Fruit fly (Drosophila melanogaster) whole organism, embryonic: ENCODE results near the gene CG4991.

Source experiments
- Ada2b ChIP-seq: fragments of 200-800 bp; sonication (Bioruptor generic); IDR thresholded peaks from 2 replicates; pipeline ENCODE4 v1.3.6; 2022; ENCODE audit warnings: missing biosample characterization, missing genetic modification characterization
- Atf3 ChIP-seq: fragments of 200-800 bp; sonication (Bioruptor generic); optimal IDR thresholded peaks from 3 replicates; lab custom pipeline; 2016; ENCODE audit warnings: missing biosample characterization, missing genetic modification characterization
- B-H1 ChIP-seq: fragments of 200-800 bp; sonication (Bioruptor generic); IDR thresholded peaks from 3 replicates; pipeline ENCODE4 v1.3.6; 2022; ENCODE audit warnings: missing biosample characterization, missing genetic modification characterization
- BEAF-32 ChIP-seq: fragments of 200-800 bp; sonication (Bioruptor generic); optimal IDR thresholded peaks from 3 replicates; lab custom pipeline; 2017; ENCODE audit warnings: missing biosample characterization, missing genetic modification characterization, mild to moderate bottlenecking, moderate library complexity, missing genetic modification reagents
- CG1024 ChIP-seq: fragments of 200-800 bp; sonication (Bioruptor generic); IDR thresholded peaks from 2 replicates; pipeline ENCODE4 v1.3.6; 2022; ENCODE audit warnings: missing biosample characterization, missing genetic modification characterization
- CG10654 ChIP-seq: fragments of 200-800 bp; sonication (Bioruptor generic); optimal IDR thresholded peaks from 2 replicates; lab custom pipeline; 2016; ENCODE audit warnings: missing biosample characterization, missing genetic modification characterization
- CG11696 ChIP-seq: fragments of 200-800 bp; sonication (Bioruptor generic); IDR thresholded peaks from 2 replicates; pipeline ENCODE4 v1.3.6; 2022; ENCODE audit warnings: missing biosample characterization, missing genetic modification characterization
- CG12299 ChIP-seq: fragments of 200-800 bp; sonication (Bioruptor generic); optimal IDR thresholded peaks from 2 replicates; lab custom pipeline; 2018; ENCODE audit warnings: missing biosample characterization, mild to moderate bottlenecking, missing genetic modification characterization
- CG1233 ChIP-seq: fragments of 200-800 bp; sonication (Bioruptor generic); optimal IDR thresholded peaks from 4 replicates; lab custom pipeline; 2018; ENCODE audit warnings: missing biosample characterization, mild to moderate bottlenecking, missing genetic modification characterization
- CG12659 ChIP-seq: fragments of 200-800 bp; sonication (Bioruptor generic); optimal IDR thresholded peaks from 3 replicates; lab custom pipeline; 2017; ENCODE audit warnings: mild to moderate bottlenecking, missing biosample characterization, missing genetic modification reagents, missing genetic modification characterization
- CG14014 ChIP-seq: fragments of 200-800 bp; sonication (Bioruptor generic); IDR thresholded peaks from 2 replicates; pipeline ENCODE4 v1.3.6; 2022; ENCODE audit warnings: missing biosample characterization, missing genetic modification characterization
- CG14441 ChIP-seq: fragments of 200-800 bp; sonication (Bioruptor generic); IDR thresholded peaks from 2 replicates; pipeline ENCODE4 v1.3.6; 2022; ENCODE audit warnings: missing biosample characterization, missing genetic modification characterization
- CG15479 ChIP-seq: fragments of 200-800 bp; sonication (Bioruptor generic); optimal IDR thresholded peaks from 3 replicates; lab custom pipeline; 2019; ENCODE audit warnings: missing biosample characterization, mild to moderate bottlenecking, missing genetic modification characterization, moderate library complexity
- CG15601 ChIP-seq: fragments of 200-800 bp; sonication (Bioruptor generic); optimal IDR thresholded peaks from 3 replicates; lab custom pipeline; 2019; ENCODE audit warnings: missing biosample characterization, mild to moderate bottlenecking, missing genetic modification characterization, moderate library complexity
- CG17328 ChIP-seq: fragments of 200-800 bp; sonication (Bioruptor generic); IDR thresholded peaks from 2 replicates; pipeline ENCODE4 v1.3.6; 2022; ENCODE audit warnings: missing biosample characterization, missing genetic modification characterization
- CG30431 ChIP-seq: fragments of 200-800 bp; sonication (Bioruptor generic); optimal IDR thresholded peaks from 2 replicates; lab custom pipeline; 2017; ENCODE audit warnings: missing biosample characterization, missing genetic modification characterization
- CG3281 ChIP-seq: fragments of 200-800 bp; sonication (Bioruptor generic); optimal IDR thresholded peaks from 3 replicates; lab custom pipeline; 2017; ENCODE audit warnings: missing biosample characterization, mild to moderate bottlenecking, missing genetic modification characterization
- CG33557 ChIP-seq: fragments of 200-800 bp; sonication (Bioruptor generic); optimal IDR thresholded peaks from 2 replicates; lab custom pipeline; 2019; ENCODE audit warnings: missing biosample characterization, mild to moderate bottlenecking, missing genetic modification characterization, moderate library complexity
- CG3995 ChIP-seq: fragments of 200-800 bp; sonication (Bioruptor generic); optimal IDR thresholded peaks from 3 replicates; lab custom pipeline; 2016; ENCODE audit warnings: missing biosample characterization, missing genetic modification characterization
- CG4282 ChIP-seq: fragments of 200-800 bp; sonication (Bioruptor generic); optimal IDR thresholded peaks from 2 replicates; lab custom pipeline; 2016; ENCODE audit warnings: missing biosample characterization, missing genetic modification characterization
- CG4617 ChIP-seq: fragments of 200-800 bp; sonication (Bioruptor generic); optimal IDR thresholded peaks from 3 replicates; lab custom pipeline; 2016; ENCODE audit warnings: missing biosample characterization, missing genetic modification characterization, borderline replicate concordance
- CG6683 ChIP-seq: fragments of 200-800 bp; sonication (Bioruptor generic); optimal IDR thresholded peaks from 2 replicates; lab custom pipeline; 2017; ENCODE audit warnings: missing biosample characterization, mild to moderate bottlenecking, missing genetic modification characterization, missing genetic modification reagents
- CG7745 ChIP-seq: fragments of 200-800 bp; sonication (Bioruptor generic); optimal IDR thresholded peaks from 2 replicates; lab custom pipeline; 2018; ENCODE audit warnings: missing biosample characterization, mild to moderate bottlenecking, missing genetic modification characterization, moderate library complexity
- CG8388 ChIP-seq: fragments of 200-800 bp; sonication (Bioruptor generic); optimal IDR thresholded peaks from 2 replicates; lab custom pipeline; 2019; ENCODE audit warnings: missing biosample characterization, mild to moderate bottlenecking, missing genetic modification characterization, moderate library complexity
- Deaf1 ChIP-seq: fragments of 200-800 bp; optimal IDR thresholded peaks from 3 replicates; lab custom pipeline; 2019; ENCODE audit warnings: missing biosample characterization, mild to moderate bottlenecking, missing genetic modification characterization, moderate library complexity
- Dll ChIP-seq: fragments of 200-800 bp; sonication (Bioruptor generic); IDR thresholded peaks from 4 replicates; pipeline ENCODE4 v1.3.6; 2022; ENCODE audit warnings: missing biosample characterization, missing genetic modification characterization; ENCODE audit not compliant: partially characterized antibody
- Doc3 ChIP-seq: fragments of 200-800 bp; sonication (Bioruptor generic); IDR thresholded peaks from 3 replicates; pipeline ENCODE4 v1.3.6; 2022; ENCODE audit warnings: missing biosample characterization, missing genetic modification characterization; ENCODE audit not compliant: partially characterized antibody
- HHEX ChIP-seq: fragments of 200-800 bp; sonication (Bioruptor generic); optimal IDR thresholded peaks from 3 replicates; lab custom pipeline; 2017; ENCODE audit warnings: missing biosample characterization, mild to moderate bottlenecking, missing genetic modification characterization, missing genetic modification reagents
- HmgD ChIP-seq: fragments of 200-800 bp; sonication (Bioruptor generic); optimal IDR thresholded peaks from 3 replicates; lab custom pipeline; 2016; ENCODE audit warnings: missing biosample characterization, missing genetic modification characterization
- Lhr ChIP-seq: fragments of 200-800 bp; sonication (Bioruptor generic); optimal IDR thresholded peaks from 3 replicates; lab custom pipeline; 2017; ENCODE audit warnings: mild to moderate bottlenecking, missing biosample characterization, missing genetic modification reagents, missing genetic modification characterization
- Mad ChIP-seq: fragments of 200-800 bp; sonication (Bioruptor generic); optimal IDR thresholded peaks from 2 replicates; lab custom pipeline; 2016; ENCODE audit warnings: missing biosample characterization, missing genetic modification characterization
- Rfx ChIP-seq: fragments of 200-800 bp; sonication (Bioruptor generic); IDR thresholded peaks from 2 replicates; pipeline ENCODE4 v1.3.6; 2022; ENCODE audit warnings: missing biosample characterization, missing genetic modification characterization
- Sin3A ChIP-seq: fragments of >200 bp; optimal IDR thresholded peaks from 2 replicates; lab custom pipeline; 2018
- aop ChIP-seq: fragments of 200-800 bp; sonication (Bioruptor generic); IDR thresholded peaks from 2 replicates; pipeline ENCODE4 v1.3.6; 2022; ENCODE audit warnings: missing biosample characterization, missing genetic modification characterization
- caup ChIP-seq: fragments of 200-800 bp; sonication (Bioruptor generic); optimal IDR thresholded peaks from 3 replicates; lab custom pipeline; 2017; ENCODE audit warnings: missing biosample characterization, mild to moderate bottlenecking, missing genetic modification characterization, moderate library complexity; ENCODE audit not compliant: severe bottlenecking
- fd64A ChIP-seq: fragments of 200-800 bp; sonication (Bioruptor generic); optimal IDR thresholded peaks from 3 replicates; lab custom pipeline; 2018; ENCODE audit warnings: missing biosample characterization, mild to moderate bottlenecking, missing genetic modification characterization
- ftz-f1 ChIP-seq: fragments of 200-800 bp; sonication (Bioruptor generic); optimal IDR thresholded peaks from 2 replicates; lab custom pipeline; 2016; ENCODE audit warnings: missing biosample characterization, missing genetic modification characterization
- gcm2 ChIP-seq: fragments of 200-800 bp; sonication (Bioruptor generic); optimal IDR thresholded peaks from 2 replicates; lab custom pipeline; 2016; ENCODE audit warnings: missing biosample characterization, missing genetic modification characterization
- hth ChIP-seq: fragments of >200 bp; optimal IDR thresholded peaks from 2 replicates; lab custom pipeline; 2017; ENCODE audit warnings: inconsistent platforms
- inv ChIP-seq: fragments of 200-800 bp; sonication (Bioruptor generic); IDR thresholded peaks from 2 replicates; pipeline ENCODE4 v1.3.6; 2022; ENCODE audit warnings: missing biosample characterization, missing genetic modification characterization; ENCODE audit not compliant: partially characterized antibody
- jing ChIP-seq: fragments of 200-800 bp; sonication (Bioruptor generic); optimal IDR thresholded peaks from 2 replicates; lab custom pipeline; 2018; ENCODE audit warnings: missing biosample characterization, mild to moderate bottlenecking, missing genetic modification characterization
- klu ChIP-seq: fragments of 200-800 bp; sonication (Bioruptor generic); IDR thresholded peaks from 2 replicates; pipeline ENCODE4 v1.3.6; 2022; ENCODE audit warnings: missing biosample characterization, missing genetic modification characterization
- luna ChIP-seq: fragments of 200-800 bp; sonication (Bioruptor generic); optimal IDR thresholded peaks from 2 replicates; lab custom pipeline; 2016; ENCODE audit warnings: missing biosample characterization, missing genetic modification characterization
- peb ChIP-seq: fragments of 200-800 bp; sonication (Bioruptor generic); IDR thresholded peaks from 2 replicates; pipeline ENCODE4 v1.3.6; 2022; ENCODE audit warnings: missing biosample characterization, missing genetic modification characterization
- phol ChIP-seq: fragments of 200-800 bp; sonication (Bioruptor generic); optimal IDR thresholded peaks from 3 replicates; lab custom pipeline; 2018; ENCODE audit warnings: missing biosample characterization, mild to moderate bottlenecking, missing genetic modification characterization, moderate library complexity
- pum ChIP-seq: fragments of 200-800 bp; sonication (Bioruptor generic); optimal IDR thresholded peaks from 2 replicates; lab custom pipeline; 2016; ENCODE audit warnings: missing biosample characterization, missing genetic modification characterization
- pzg ChIP-seq: fragments of 200-800 bp; sonication (Bioruptor generic); optimal IDR thresholded peaks from 3 replicates; lab custom pipeline; 2018; ENCODE audit warnings: missing biosample characterization, mild to moderate bottlenecking, missing genetic modification characterization, moderate library complexity
- sc ChIP-seq, 3 experiments: fragments of >200 bp in 2 of 3; fragments of 200-800 bp in 1 of 3; sonication (Bioruptor generic) in 1 of 3; optimal IDR thresholded peaks; 2 replicates in 2 of 3; 3 replicates in 1 of 3; lab custom pipeline; 2017; ENCODE audit warnings: mild to moderate bottlenecking in 1 of 3, missing biosample characterization in 1 of 3, missing genetic modification characterization in 1 of 3, missing genetic modification reagents in 1 of 3
- stwl ChIP-seq: fragments of 200-800 bp; sonication (Bioruptor generic); optimal IDR thresholded peaks from 3 replicates; lab custom pipeline; 2018; ENCODE audit warnings: missing biosample characterization, mild to moderate bottlenecking, missing genetic modification characterization, moderate library complexity
- ttk ChIP-seq: fragments of 200-800 bp; sonication (Bioruptor generic); IDR thresholded peaks from 2 replicates; pipeline ENCODE4 v2.1.2; 2022; ENCODE audit warnings: missing biosample characterization, missing genetic modification characterization

CG4991 gene

dm6 chrX:17107401-17107916, 15.8 kb downstream of the CG4991 start, which contains the start of gene CG5004 (continued):
- TF ChIP-seq CG3281 (no peak), CG1233 (no peak), Deaf1 (tag; lab: Kevin White, UChicago) (no peak), Atf3 (GFP tag; lab: Kevin White, UChicago) (no peak), CG11696 (no peak), sc (optimal IDR thresholded peaks at IDR 0.05; lab: Kevin White, UChicago) (no peak), sc (GFP tag; optimal IDR thresholded peaks at IDR 0.05; lab: Kevin White, UChicago) (no peak), pum (no peak), Sin3A (lab: Kevin White, UChicago) (peak; percentile 23), caup (GFP tag; lab: Kevin White, UChicago) (peak; percentile 6), Rfx (GFP tag; lab: Robert Waterston, UW) (0 out of 2 replicates have a peak, but pooled peaks have one; percentile 8), BEAF-32 (GFP tag; lab: Kevin White, UChicago) (peak; percentile 68), CG17328 (GFP tag; lab: Robert Waterston, UW) (no peak), CG30431 (GFP tag; lab: Kevin White, UChicago) (no peak), Dll (GFP tag; lab: Robert Waterston, UW) (0 out of 4 replicates have a peak, but pooled peaks have one; percentile 45), pzg (peak; percentile 74), CG4282 (GFP tag; lab: Kevin White, UChicago) (no peak), Lhr (GFP tag; lab: Kevin White, UChicago) (peak; percentile 51), CG14441 (GFP tag; lab: Robert Waterston, UW) (0 out of 2 replicates have a peak, but pooled peaks have one; percentile 16), luna (GFP tag; lab: Kevin White, UChicago) (no peak), HHEX (GFP tag; lab: Kevin White, UChicago) (peak; percentile 9), CG14014 (GFP tag; lab: Robert Waterston, UW) (no peak), CG15479 (peak; percentile 40), B-H1 (GFP tag; lab: Robert Waterston, UW) (peak; percentile 21; the same call in 1 of the 3 replicates), CG6683 (no peak), ttk (no peak), peb (no peak), Doc3 (GFP tag; lab: Robert Waterston, UW) (0 out of 3 replicates have a peak, but pooled peaks have one; percentile 33), klu (no peak), Mad (no peak), gcm2 (no peak), jing (no peak), CG3995 (no peak), CG7745 (tag; lab: Kevin White, UChicago) (no peak), ftz-f1 (GFP tag; lab: Kevin White, UChicago) (peak; percentile 39), CG12299 (tag; lab: Kevin White, UChicago) (no peak), HmgD (GFP tag; lab: Kevin White, UChicago) (no peak), stwl (tag; lab: Kevin White, UChicago) (peak; percentile 83), CG10654 (GFP tag; lab: Kevin White, UChicago) (no peak), CG4617 (GFP tag; lab: Kevin White, UChicago) (no peak), Ada2b (no peak), aop (no peak), CG12659 (GFP tag; lab: Kevin White, UChicago) (peak; percentile 63), CG1024 (GFP tag; lab: Robert Waterston, UW) (no peak), phol (tag; lab: Kevin White, UChicago) (no peak), CG15601 (tag; lab: Kevin White, UChicago) (no peak), CG8388 (no peak), hth (lab: Kevin White, UChicago) (no peak), CG33557 (peak; percentile 2), fd64A (no peak), inv (GFP tag; lab: Robert Waterston, UW) (peak; percentile 35; the same call in 1 of the 2 replicates)
